Worm (Caenorhabditis elegans): ENCODE measurements around the gene srz-78.

- TF ChIP-seq dmd-9 (GFP tag; IDR thresholded peaks at IDR 0.05) (no peak), mdl-1 (tag; optimal IDR thresholded peaks at IDR 0.05) (no peak), zfp-3 (GFP tag; conservative IDR thresholded peaks at IDR 0.05) (no peak), ceh-62 (tag; optimal IDR thresholded peaks at IDR 0.05) (no peak), R02D3.7 (tag; optimal IDR thresholded peaks at IDR 0.05) (no peak), jun-1 (tag; optimal IDR thresholded peaks at IDR 0.05) (no peak), nhr-11 (tag; optimal IDR thresholded peaks at IDR 0.05) (no peak), ceh-82 (tag; optimal IDR thresholded peaks at IDR 0.05) (no peak), daf-16 (GFP tag; optimal IDR thresholded peaks at IDR 0.05) (no peak), daf-16 (tag; optimal IDR thresholded peaks at IDR 0.05) (no peak), ceh-44 (GFP tag; IDR thresholded peaks at IDR 0.05) (no peak), unc-39 (tag; optimal IDR thresholded peaks at IDR 0.05) (no peak), zag-1 (tag; optimal IDR thresholded peaks at IDR 0.05) (no peak), fos-1 (tag; optimal IDR thresholded peaks at IDR 0.05) (no peak)
Observed at ce11 chrIV:3505940-3506339, 14.4 kb downstream of the srz-78 start.

Measured in whole organism, L4 larva.